Fruit fly (Drosophila melanogaster): ENCODE results near the gene CG43349.

DNA sequence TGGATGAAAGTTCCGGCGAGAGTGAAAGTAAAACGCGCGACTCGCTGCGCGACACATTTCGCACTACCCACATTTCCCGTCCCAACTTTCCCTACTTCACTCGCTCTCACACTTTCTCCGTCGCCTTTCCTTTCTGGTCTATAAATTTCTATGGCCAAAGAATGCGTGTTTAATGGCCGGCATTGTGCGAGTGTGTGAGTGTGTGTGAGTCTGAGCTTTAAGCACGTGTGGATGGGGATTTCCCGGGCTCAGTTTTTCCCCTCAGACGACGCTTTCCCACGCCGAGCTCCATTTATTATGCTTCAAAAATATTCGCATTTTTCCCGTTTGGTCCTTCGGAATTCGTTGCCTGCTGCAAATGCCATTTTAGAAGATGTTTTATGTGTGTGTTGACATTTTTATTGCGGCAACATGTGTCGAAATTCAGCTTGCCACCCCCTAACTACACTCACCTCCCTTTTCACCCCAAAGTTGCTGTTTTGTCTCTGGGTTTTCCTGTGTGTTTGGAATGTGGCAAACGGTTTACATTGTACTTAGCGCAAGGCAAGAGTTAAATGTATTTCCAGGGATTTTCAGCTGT, 17.1 kb downstream of the CG43349 start:
- TF ChIP-seq CG8478 (optimal IDR thresholded peaks at IDR 0.05) (no peak), CTCF (optimal IDR thresholded peaks at IDR 0.05) (no peak)
